Worm (Caenorhabditis elegans) whole organism, late embryonic: Measurements from ENCODE around the gene Y57E12B.1.

Experiments
- C38D4.7 ChIP-seq: fragments of 200-800 bp; sonication (Bioruptor generic); optimal IDR thresholded peaks from 2 replicates; lab custom pipeline; 2018; ENCODE audit warnings: mild to moderate bottlenecking, missing genetic modification characterization, moderate library complexity, missing compliant biosample characterization
- F13H6.1 ChIP-seq: sonication (generic microtip); optimal IDR thresholded peaks from 2 replicates; lab custom pipeline; 2016; ENCODE audit warnings: missing genetic modification characterization, missing compliant biosample characterization
- K02D7.2 ChIP-seq: sonication (generic microtip); optimal IDR thresholded peaks from 2 replicates; lab custom pipeline; 2017; ENCODE audit warnings: mild to moderate bottlenecking, missing genetic modification characterization, missing compliant biosample characterization
- ahr-1 ChIP-seq: sonication (generic microtip); optimal IDR thresholded peaks from 2 replicates; lab custom pipeline; 2016; ENCODE audit warnings: missing genetic modification characterization, missing compliant biosample characterization
- ceh-18 ChIP-seq: sonication (generic microtip); optimal IDR thresholded peaks from 2 replicates; lab custom pipeline; 2016; ENCODE audit warnings: missing genetic modification characterization, missing compliant biosample characterization
- ceh-19 ChIP-seq: fragments of 200-800 bp; sonication (Bioruptor generic); optimal IDR thresholded peaks from 2 replicates; lab custom pipeline; 2018; ENCODE audit warnings: mild to moderate bottlenecking, missing genetic modification characterization, missing compliant biosample characterization
- ceh-22 ChIP-seq: sonication (generic microtip); optimal IDR thresholded peaks from 2 replicates; lab custom pipeline; 2017; ENCODE audit warnings: missing biosample characterization, missing genetic modification characterization
- ceh-30 ChIP-seq: fragments of 150-350 bp; optimal IDR thresholded peaks from 2 replicates; lab custom pipeline; 2014; ENCODE audit warnings: missing biosample characterization, missing genetic modification characterization
- ceh-31 ChIP-seq: sonication (generic microtip); optimal IDR thresholded peaks from 2 replicates; lab custom pipeline; 2016; ENCODE audit warnings: missing genetic modification characterization, missing compliant biosample characterization
- ceh-6 ChIP-seq: fragments of 200-800 bp; sonication (Bioruptor generic); optimal IDR thresholded peaks from 2 replicates; lab custom pipeline; 2018; ENCODE audit warnings: mild to moderate bottlenecking, missing genetic modification characterization, missing compliant biosample characterization
- che-1 ChIP-seq: sonication (generic microtip); optimal IDR thresholded peaks from 2 replicates; lab custom pipeline; 2016; ENCODE audit warnings: mild to moderate bottlenecking, missing genetic modification characterization, missing compliant biosample characterization
- dmd-4 ChIP-seq: sonication (generic microtip); optimal IDR thresholded peaks from 2 replicates; lab custom pipeline; 2016; ENCODE audit warnings: borderline replicate concordance, missing genetic modification characterization, missing compliant biosample characterization
- dve-1 ChIP-seq: sonication (generic microtip); optimal IDR thresholded peaks from 2 replicates; lab custom pipeline; 2017; ENCODE audit warnings: antibody characterized with exemption, mild to moderate bottlenecking, missing genetic modification characterization, missing compliant biosample characterization
- elt-2 ChIP-seq: sonication (generic microtip); optimal IDR thresholded peaks from 2 replicates; lab custom pipeline; 2016; ENCODE audit warnings: missing genetic modification reagents, missing genetic modification characterization, missing compliant biosample characterization
- ets-4 ChIP-seq: sonication (generic microtip); optimal IDR thresholded peaks from 2 replicates; lab custom pipeline; 2016; ENCODE audit warnings: missing genetic modification characterization, missing compliant biosample characterization
- eyg-1 ChIP-seq: sonication (generic microtip); optimal IDR thresholded peaks from 2 replicates; lab custom pipeline; 2016; ENCODE audit warnings: missing genotype, missing genetic modification characterization, missing compliant biosample characterization
- fkh-10 ChIP-seq: fragments of 150-350 bp; optimal IDR thresholded peaks from 2 replicates; lab custom pipeline; 2014; ENCODE audit warnings: missing biosample characterization, missing genetic modification reagents, missing genetic modification characterization
- gmeb-2 ChIP-seq: sonication (generic microtip); optimal IDR thresholded peaks from 2 replicates; lab custom pipeline; 2016; ENCODE audit warnings: missing genetic modification characterization, inconsistent platforms, missing compliant biosample characterization
- hlh-13 ChIP-seq: fragments of 200-800 bp; sonication (Bioruptor generic); optimal IDR thresholded peaks from 2 replicates; lab custom pipeline; 2018; ENCODE audit warnings: mild to moderate bottlenecking, missing genetic modification characterization, missing compliant biosample characterization
- hlh-15 ChIP-seq: sonication (generic microtip); optimal IDR thresholded peaks from 2 replicates; lab custom pipeline; 2016; ENCODE audit warnings: missing genetic modification characterization, missing compliant biosample characterization
- hlh-30 ChIP-seq: sonication (generic microtip); optimal IDR thresholded peaks from 2 replicates; lab custom pipeline; 2017; ENCODE audit warnings: antibody characterized with exemption, missing genetic modification characterization, missing compliant biosample characterization; ENCODE audit not compliant: insufficient read depth
- hlh-6 ChIP-seq: sonication (generic microtip); optimal IDR thresholded peaks from 2 replicates; lab custom pipeline; 2016; ENCODE audit warnings: missing genotype, missing genetic modification characterization, missing compliant biosample characterization
- nhr-11 ChIP-seq: fragments of 150-350 bp; optimal IDR thresholded peaks from 2 replicates; lab custom pipeline; 2014; ENCODE audit warnings: missing biosample characterization, missing genetic modification characterization
- nhr-232 ChIP-seq: sonication (generic microtip); optimal IDR thresholded peaks from 2 replicates; lab custom pipeline; 2016; ENCODE audit warnings: missing genetic modification characterization, missing compliant biosample characterization
- odd-2 ChIP-seq: sonication (generic microtip); optimal IDR thresholded peaks from 2 replicates; lab custom pipeline; 2017; ENCODE audit warnings: antibody characterized with exemption, mild to moderate bottlenecking, missing genetic modification characterization, missing compliant biosample characterization
- pag-3 ChIP-seq: sonication (generic microtip); optimal IDR thresholded peaks from 2 replicates; lab custom pipeline; 2016; ENCODE audit warnings: missing compliant biosample characterization, missing genetic modification characterization, borderline replicate concordance
- pat-9 ChIP-seq: fragments of 200-800 bp; sonication (Bioruptor generic); optimal IDR thresholded peaks from 2 replicates; lab custom pipeline; 2018; ENCODE audit warnings: mild to moderate bottlenecking, missing genetic modification characterization, moderate library complexity, missing compliant biosample characterization
- pax-1 ChIP-seq: fragments of 150-350 bp; optimal IDR thresholded peaks from 2 replicates; lab custom pipeline; 2014; ENCODE audit warnings: missing biosample characterization, missing genetic modification characterization
- pha-2 ChIP-seq: sonication (generic microtip); optimal IDR thresholded peaks from 2 replicates; lab custom pipeline; 2017; ENCODE audit warnings: mild to moderate bottlenecking, missing genetic modification characterization, missing compliant biosample characterization
- pqm-1 ChIP-seq: sonication (generic microtip); optimal IDR thresholded peaks from 2 replicates; lab custom pipeline; 2016; ENCODE audit warnings: missing genetic modification characterization, missing compliant biosample characterization
- pros-1 ChIP-seq: fragments of 150-350 bp; optimal IDR thresholded peaks from 2 replicates; lab custom pipeline; 2014; ENCODE audit warnings: missing biosample characterization, missing genetic modification reagents, missing genetic modification characterization
- ref-2 ChIP-seq: sonication (generic microtip); optimal IDR thresholded peaks from 2 replicates; lab custom pipeline; 2016; ENCODE audit warnings: missing genetic modification characterization, missing compliant biosample characterization
- sox-2 ChIP-seq: fragments of 200-800 bp; sonication (Bioruptor generic); IDR thresholded peaks from 2 replicates; pipeline ENCODE4 v1.3.6; 2022; ENCODE audit warnings: missing genetic modification reagents, missing genetic modification characterization, missing compliant biosample characterization
- tbx-2 ChIP-seq: sonication (generic microtip); optimal IDR thresholded peaks from 2 replicates; lab custom pipeline; 2016; ENCODE audit warnings: missing genetic modification characterization, missing compliant biosample characterization
- unc-3 ChIP-seq, 2 experiments: fragments of 200-800 bp in 1 of 2; sonication (Bioruptor generic) in 1 of 2; sonication (generic microtip) in 1 of 2; conservative IDR thresholded peaks in 1 of 2; optimal IDR thresholded peaks in 1 of 2; 2 replicates each; pipeline versions ENCODE4 v1.3.6 to Lab custom; 2016 to 2022; ENCODE audit warnings: missing compliant biosample characterization in 2 of 2, missing genetic modification characterization in 2 of 2, missing genetic modification reagents in 1 of 2

The Y57E12B.1 gene

ce11 chrV:6934212-6934611 is 14.1 kb upstream of the Y57E12B.1 start, which contains the start of gene lipl-6:
Gene lipl-6, minus strand, starts transcription at chrV:6934312.
- TF ChIP-seq ceh-22 (tag; lab: Kevin White, UChicago) (no peak), dmd-4 (tag; lab: Kevin White, UChicago) (no peak), ref-2 (tag; lab: Kevin White, UChicago) (no peak)
- TF ChIP-seq, all 69 proteins: peak for 0

- TF ChIP-seq F13H6.1 (tag; lab: Kevin White, UChicago) = no peak
- TF ChIP-seq fkh-10 (GFP tag; lab: Kevin White, UChicago) = no peak
- no peak for TF ChIP-seq ceh-18 (tag; lab: Kevin White, UChicago)
- TF ChIP-seq eyg-1 (tag; lab: Kevin White, UChicago) = no peak
- no peak for TF ChIP-seq unc-3 (GFP tag; conservative IDR thresholded peaks at IDR 0.05; lab: Robert Waterston, UW)
- no peak for TF ChIP-seq unc-3 (tag; optimal IDR thresholded peaks at IDR 0.05; lab: Kevin White, UChicago)
- no peak for TF ChIP-seq hlh-30
- no peak for TF ChIP-seq ahr-1 (tag; lab: Kevin White, UChicago)
- TF ChIP-seq gmeb-2 (tag; lab: Kevin White, UChicago) = no peak
- TF ChIP-seq hlh-13 (GFP tag; lab: Kevin White, UChicago) = no peak
- TF ChIP-seq ceh-6 (GFP tag; lab: Kevin White, UChicago) = no peak
- no peak for TF ChIP-seq ceh-31 (tag; lab: Kevin White, UChicago)
- no peak for TF ChIP-seq odd-2 (tag; lab: Kevin White, UChicago)
- no peak for TF ChIP-seq C38D4.7 (GFP tag; lab: Kevin White, UChicago)
- no peak for TF ChIP-seq pros-1 (tag; lab: Kevin White, UChicago)
- no peak for TF ChIP-seq pax-1 (tag; lab: Kevin White, UChicago)
- no peak for TF ChIP-seq pat-9 (tag; lab: Kevin White, UChicago)
- TF ChIP-seq pha-2 (tag; lab: Kevin White, UChicago) = no peak
- TF ChIP-seq ets-4 = no peak
- TF ChIP-seq, all 69 proteins: peak for 0
These were observed 12.4 kb upstream of the Y57E12B.1 start, which contains the start of gene Y57E12B.10 for ce11 chrV:6935878-6936277. Gene Y57E12B.10, minus strand, starts transcription at chrV:6935978.

ce11 chrV:6947442-6947841 is 883 bp upstream of the Y57E12B.1 start, which contains the start of gene Y57E12B.4:
Gene Y57E12B.4, minus strand, starts transcription at chrV:6947542.
- TF ChIP-seq hlh-13 (GFP tag; lab: Kevin White, UChicago) (no peak), hlh-6 (tag; lab: Kevin White, UChicago) (no peak), che-1 (no peak), tbx-2 (tag; lab: Kevin White, UChicago) (no peak), K02D7.2 (no peak), elt-2 (tag; lab: Kevin White, UChicago) (no peak), ceh-22 (tag; lab: Kevin White, UChicago) (no peak), ceh-6 (GFP tag; lab: Kevin White, UChicago) (no peak), ref-2 (tag; lab: Kevin White, UChicago) (no peak)

- TF ChIP-seq sox-2 = no peak
- no peak for TF ChIP-seq K02D7.2
- no peak for TF ChIP-seq pag-3 (tag; lab: Kevin White, UChicago)
- TF ChIP-seq ceh-18 (tag; lab: Kevin White, UChicago) = no peak
- no peak for TF ChIP-seq nhr-11
- no peak for TF ChIP-seq pqm-1 (tag; lab: Kevin White, UChicago)
- no peak for TF ChIP-seq pax-1 (tag; lab: Kevin White, UChicago)
- TF ChIP-seq hlh-13 (GFP tag; lab: Kevin White, UChicago) = no peak
- no peak for TF ChIP-seq nhr-232
- no peak for TF ChIP-seq hlh-15 (tag; lab: Kevin White, UChicago)
- no peak for TF ChIP-seq gmeb-2 (tag; lab: Kevin White, UChicago)
- no peak for TF ChIP-seq pha-2 (tag; lab: Kevin White, UChicago)
- no peak for TF ChIP-seq dve-1
- no peak for TF ChIP-seq ceh-19 (GFP tag; lab: Kevin White, UChicago)
- no peak for TF ChIP-seq ceh-30 (tag; lab: Kevin White, UChicago)
These were observed 1.4 kb downstream of the Y57E12B.1 start, which contains the start of gene Y57E12B.11 for ce11 chrV:6949770-6950169. Gene Y57E12B.11, minus strand, starts transcription at chrV:6949870.
